Fruit fly (Drosophila melanogaster) whole organism: ENCODE results near the gene Cyp4d21.

Experiments used
- Dll ChIP-seq: fragments of >200 bp; optimal IDR thresholded peaks from 2 replicates; lab custom pipeline; 2017
- pan ChIP-seq: fragments of >200 bp; optimal IDR thresholded peaks from 2 replicates; lab custom pipeline; 2017
- psq ChIP-seq: fragments of >200 bp; optimal IDR thresholded peaks from 2 replicates; lab custom pipeline; 2017
- usp ChIP-seq: fragments of >200 bp; optimal IDR thresholded peaks from 2 replicates; lab custom pipeline; 2017; ENCODE audit warnings: missing biosample characterization, missing genetic modification characterization, mixed read lengths

DNA sequence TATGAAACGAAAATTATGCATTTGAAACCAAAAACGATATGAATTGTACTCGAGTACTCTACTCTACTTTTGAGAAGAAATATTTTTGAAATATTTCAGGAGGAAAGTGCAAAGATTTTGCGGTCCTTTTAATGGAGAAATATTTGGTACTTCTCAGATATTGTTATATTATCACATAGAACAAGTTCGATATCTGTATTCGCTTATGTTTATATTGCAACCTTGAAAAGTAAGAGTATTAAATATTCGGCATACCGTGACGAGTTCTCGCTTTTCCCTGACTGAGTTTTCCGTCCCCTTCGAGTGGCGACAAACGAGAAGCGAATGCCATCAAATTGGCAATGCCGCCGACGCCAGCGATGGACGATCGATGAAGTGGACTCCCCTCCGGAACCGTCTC lies 16.3 kb downstream of the Cyp4d21 start:
- no peak for TF ChIP-seq pan (lab: Kevin White, UChicago)
- TF ChIP-seq psq, result no peak
- no peak for TF ChIP-seq usp (GFP tag; lab: Kevin White, UChicago)
- no peak for TF ChIP-seq Dll (lab: Kevin White, UChicago)
